Fruit fly (Drosophila melanogaster) whole organism, embryonic: Measurements from ENCODE around the gene Rpt4.

Experiments used
- CG10366 ChIP-seq: fragments of 200-800 bp; sonication (Bioruptor generic); IDR thresholded peaks from 2 replicates; pipeline ENCODE4 v1.3.6; 2022; ENCODE audit warnings: missing biosample characterization, missing genetic modification characterization
- CG11560 ChIP-seq: fragments of 200-800 bp; sonication (Bioruptor generic); IDR thresholded peaks from 3 replicates; pipeline ENCODE4 v1.3.6; 2022; ENCODE audit warnings: missing biosample characterization, missing genetic modification characterization
- CG13287 ChIP-seq: fragments of 200-800 bp; sonication (Bioruptor generic); IDR thresholded peaks from 2 replicates; pipeline ENCODE4 v1.3.6; 2022; ENCODE audit warnings: missing biosample characterization, missing genetic modification characterization; ENCODE audit not compliant: partially characterized antibody
- CG13775 ChIP-seq: fragments of 200-800 bp; sonication (Bioruptor generic); optimal IDR thresholded peaks from 3 replicates; lab custom pipeline; 2017; ENCODE audit warnings: missing biosample characterization, mild to moderate bottlenecking, missing genetic modification characterization
- CG14860 ChIP-seq: fragments of 200-800 bp; sonication (Bioruptor generic); IDR thresholded peaks from 3 replicates; pipeline ENCODE4 v1.3.6; 2022; ENCODE audit warnings: missing biosample characterization, missing genetic modification characterization; ENCODE audit not compliant: partially characterized antibody
- CG15696 ChIP-seq: fragments of 200-800 bp; sonication (Bioruptor generic); optimal IDR thresholded peaks from 2 replicates; lab custom pipeline; 2019; ENCODE audit warnings: missing biosample characterization, mild to moderate bottlenecking, missing genetic modification characterization, moderate library complexity
- CG1603 ChIP-seq: fragments of 200-800 bp; sonication (Bioruptor generic); optimal IDR thresholded peaks from 2 replicates; lab custom pipeline; 2019; ENCODE audit warnings: missing biosample characterization, mild to moderate bottlenecking, missing genetic modification characterization, moderate library complexity
- CG17385 ChIP-seq: fragments of 200-800 bp; sonication (Bioruptor generic); optimal IDR thresholded peaks from 3 replicates; lab custom pipeline; 2018; ENCODE audit warnings: missing biosample characterization, mild to moderate bottlenecking, missing genetic modification characterization
- CG18476 ChIP-seq: fragments of 200-800 bp; sonication (Bioruptor generic); optimal IDR thresholded peaks from 2 replicates; lab custom pipeline; 2016; ENCODE audit warnings: missing biosample characterization, mild to moderate bottlenecking, missing genetic modification characterization
- CG2129 ChIP-seq: fragments of 200-800 bp; sonication (Bioruptor generic); IDR thresholded peaks from 2 replicates; pipeline ENCODE4 v1.3.6; 2022; ENCODE audit warnings: missing biosample characterization, missing genetic modification characterization; ENCODE audit not compliant: partially characterized antibody
- CG30431 ChIP-seq: fragments of 200-800 bp; sonication (Bioruptor generic); optimal IDR thresholded peaks from 2 replicates; lab custom pipeline; 2017; ENCODE audit warnings: missing biosample characterization, missing genetic modification characterization
- CG3065 ChIP-seq: fragments of 200-800 bp; sonication (Bioruptor generic); optimal IDR thresholded peaks from 2 replicates; lab custom pipeline; 2016; ENCODE audit warnings: missing biosample characterization, missing genetic modification characterization
- CG31224 ChIP-seq: fragments of 200-800 bp; sonication (Bioruptor generic); IDR thresholded peaks from 2 replicates; pipeline ENCODE4 v1.3.6; 2022; ENCODE audit warnings: missing biosample characterization, missing genetic modification characterization
- CG33213 ChIP-seq: fragments of 200-800 bp; sonication (Bioruptor generic); optimal IDR thresholded peaks from 3 replicates; lab custom pipeline; 2016; ENCODE audit warnings: missing biosample characterization, missing genetic modification characterization
- CG34422 ChIP-seq: fragments of 200-800 bp; sonication (Bioruptor generic); IDR thresholded peaks from 3 replicates; pipeline ENCODE4 v1.3.6; 2022; ENCODE audit warnings: missing biosample characterization, missing genetic modification characterization
- CG4854 ChIP-seq: fragments of 200-800 bp; sonication (Bioruptor generic); optimal IDR thresholded peaks from 2 replicates; lab custom pipeline; 2016; ENCODE audit warnings: missing biosample characterization, missing genetic modification characterization, inconsistent platforms
- CG7745 ChIP-seq: fragments of 200-800 bp; sonication (Bioruptor generic); optimal IDR thresholded peaks from 2 replicates; lab custom pipeline; 2018; ENCODE audit warnings: missing biosample characterization, mild to moderate bottlenecking, missing genetic modification characterization, moderate library complexity
- CG8089 ChIP-seq: fragments of 200-800 bp; sonication (Bioruptor generic); optimal IDR thresholded peaks from 3 replicates; lab custom pipeline; 2016; ENCODE audit warnings: missing biosample characterization, missing genetic modification characterization
- CG8924 ChIP-seq: fragments of 200-800 bp; optimal IDR thresholded peaks from 3 replicates; lab custom pipeline; 2019; ENCODE audit warnings: missing biosample characterization, mild to moderate bottlenecking, missing genetic modification characterization, moderate library complexity
- CTCF ChIP-seq: fragments of 200-800 bp; sonication (Bioruptor generic); optimal IDR thresholded peaks from 2 replicates; lab custom pipeline; 2017; ENCODE audit warnings: missing biosample characterization, mild to moderate bottlenecking, missing genetic modification characterization, moderate library complexity
- Camta ChIP-seq: fragments of 200-800 bp; sonication (Bioruptor generic); optimal IDR thresholded peaks from 2 replicates; lab custom pipeline; 2016; ENCODE audit warnings: missing biosample characterization, missing genetic modification characterization
- Dip2 ChIP-seq: fragments of 200-800 bp; sonication (Bioruptor generic); IDR thresholded peaks from 2 replicates; pipeline ENCODE4 v1.3.6; 2022; ENCODE audit warnings: missing biosample characterization, missing genetic modification characterization
- Eip74EF ChIP-seq, 2 experiments: fragments of 200-800 bp in 1 of 2; fragments of >200 bp in 1 of 2; sonication (Bioruptor generic) in 1 of 2; optimal IDR thresholded peaks; 2 replicates each; lab custom pipeline; 2017 to 2019; ENCODE audit warnings: missing biosample characterization in 2 of 2, missing genetic modification characterization in 2 of 2, mild to moderate bottlenecking in 1 of 2, moderate library complexity in 1 of 2
- Fer1 ChIP-seq: fragments of 200-800 bp; sonication (Bioruptor generic); optimal IDR thresholded peaks from 2 replicates; lab custom pipeline; 2017; ENCODE audit warnings: missing biosample characterization, mild to moderate bottlenecking, missing genetic modification characterization
- GATAe ChIP-seq: fragments of 200-800 bp; sonication (Bioruptor generic); conservative IDR thresholded peaks from 2 replicates; pipeline ENCODE4 v1.3.6; 2022; ENCODE audit warnings: missing biosample characterization, missing genetic modification characterization
- Gsc ChIP-seq: fragments of 200-800 bp; sonication (Bioruptor generic); IDR thresholded peaks from 2 replicates; pipeline ENCODE4 v1.3.6; 2022; ENCODE audit warnings: missing biosample characterization, missing genetic modification characterization
- Kr ChIP-seq: fragments of 200-800 bp; sonication (Bioruptor generic); optimal IDR thresholded peaks from 2 replicates; lab custom pipeline; 2017; ENCODE audit warnings: missing biosample characterization, mild to moderate bottlenecking, missing genetic modification characterization
- Mrtf ChIP-seq: fragments of 200-800 bp; sonication (Bioruptor generic); IDR thresholded peaks from 3 replicates; pipeline ENCODE4 v1.3.6; 2022; ENCODE audit warnings: missing biosample characterization, missing genetic modification characterization
- Opbp ChIP-seq: fragments of 200-800 bp; sonication (Bioruptor generic); IDR thresholded peaks from 3 replicates; pipeline ENCODE4 v1.3.6; 2022; ENCODE audit warnings: missing biosample characterization, missing genetic modification characterization; ENCODE audit not compliant: partially characterized antibody
- Ravus ChIP-seq: fragments of 200-800 bp; sonication (Bioruptor generic); IDR thresholded peaks from 2 replicates; pipeline ENCODE4 v1.3.6; 2022; ENCODE audit warnings: missing biosample characterization, missing genetic modification characterization
- Taf1 ChIP-seq: fragments of 200-800 bp; sonication (Bioruptor generic); IDR thresholded peaks from 2 replicates; pipeline ENCODE4 v1.3.6; 2022; ENCODE audit warnings: missing biosample characterization, missing genetic modification characterization
- ash1 ChIP-seq: fragments of 200-800 bp; sonication (Bioruptor generic); optimal IDR thresholded peaks from 2 replicates; lab custom pipeline; 2018; ENCODE audit warnings: missing biosample characterization, mild to moderate bottlenecking, missing genetic modification characterization
- br ChIP-seq: fragments of >200 bp; optimal IDR thresholded peaks from 2 replicates; lab custom pipeline; 2017
- caup ChIP-seq: fragments of 200-800 bp; sonication (Bioruptor generic); optimal IDR thresholded peaks from 3 replicates; lab custom pipeline; 2017; ENCODE audit warnings: missing biosample characterization, mild to moderate bottlenecking, missing genetic modification characterization, moderate library complexity; ENCODE audit not compliant: severe bottlenecking
- dysf ChIP-seq: fragments of 200-800 bp; sonication (Bioruptor generic); IDR thresholded peaks from 3 replicates; pipeline ENCODE4 v1.3.6; 2022; ENCODE audit warnings: missing biosample characterization, missing genetic modification characterization
- fu2 ChIP-seq: fragments of 200-800 bp; sonication (Bioruptor generic); optimal IDR thresholded peaks from 2 replicates; lab custom pipeline; 2016; ENCODE audit warnings: missing biosample characterization, missing genetic modification characterization
- inv ChIP-seq: fragments of 200-800 bp; sonication (Bioruptor generic); IDR thresholded peaks from 2 replicates; pipeline ENCODE4 v1.3.6; 2022; ENCODE audit warnings: missing biosample characterization, missing genetic modification characterization; ENCODE audit not compliant: partially characterized antibody
- kni ChIP-seq: fragments of 200-800 bp; sonication (Bioruptor generic); optimal IDR thresholded peaks from 3 replicates; lab custom pipeline; 2017; ENCODE audit warnings: mild to moderate bottlenecking, missing biosample characterization, missing genetic modification reagents, missing genetic modification characterization
- maf-S ChIP-seq: fragments of 200-800 bp; sonication (Bioruptor generic); optimal IDR thresholded peaks from 2 replicates; lab custom pipeline; 2016; ENCODE audit warnings: missing biosample characterization, missing genetic modification characterization
- mld ChIP-seq: fragments of 200-800 bp; sonication (Bioruptor generic); IDR thresholded peaks from 3 replicates; pipeline ENCODE4 v1.3.6; 2022; ENCODE audit warnings: missing biosample characterization, missing genetic modification characterization; ENCODE audit not compliant: partially characterized antibody
- nom ChIP-seq: fragments of 200-800 bp; sonication (Bioruptor generic); optimal IDR thresholded peaks from 2 replicates; lab custom pipeline; 2017; ENCODE audit warnings: missing biosample characterization, missing genetic modification characterization, mild to moderate bottlenecking, moderate library complexity, missing genetic modification reagents
- repo ChIP-seq: fragments of 200-800 bp; sonication (Bioruptor generic); optimal IDR thresholded peaks from 2 replicates; lab custom pipeline; 2016; ENCODE audit warnings: missing biosample characterization, missing genetic modification characterization
- ro ChIP-seq: fragments of 200-800 bp; sonication (Bioruptor generic); IDR thresholded peaks from 2 replicates; pipeline ENCODE4 v1.3.6; 2022; ENCODE audit warnings: missing biosample characterization, missing genetic modification characterization
- row ChIP-seq: fragments of 200-800 bp; sonication (Bioruptor generic); IDR thresholded peaks from 3 replicates; pipeline ENCODE4 v1.3.6; 2022; ENCODE audit warnings: missing biosample characterization, missing genetic modification characterization
- sens ChIP-seq: fragments of 200-800 bp; sonication (Bioruptor generic); peaks from one replicate; lab custom pipeline; 2016; ENCODE audit warnings: missing biosample characterization, missing genetic modification characterization
- seq ChIP-seq: fragments of 200-800 bp; sonication (Bioruptor generic); IDR thresholded peaks from 2 replicates; pipeline ENCODE4 v1.3.6; 2022; ENCODE audit warnings: missing biosample characterization, missing genetic modification characterization
- sr ChIP-seq: fragments of 200-800 bp; sonication (Bioruptor generic); IDR thresholded peaks from 3 replicates; pipeline ENCODE4 v1.3.6; 2022; ENCODE audit warnings: missing biosample characterization, missing genetic modification characterization
- twi ChIP-seq: fragments of 200-800 bp; optimal IDR thresholded peaks from 2 replicates; lab custom pipeline; 2019; ENCODE audit warnings: missing biosample characterization, mild to moderate bottlenecking, missing genetic modification characterization, moderate library complexity
- vnd ChIP-seq: fragments of 200-800 bp; sonication (Bioruptor generic); IDR thresholded peaks from 3 replicates; pipeline ENCODE4 v1.3.6; 2022; ENCODE audit warnings: missing biosample characterization, missing genetic modification characterization; ENCODE audit not compliant: partially characterized antibody
- zen ChIP-seq: fragments of 200-800 bp; sonication (Bioruptor generic); optimal IDR thresholded peaks from 3 replicates; lab custom pipeline; 2018; ENCODE audit warnings: missing biosample characterization, mild to moderate bottlenecking, missing genetic modification characterization, moderate library complexity
- zen2 ChIP-seq: fragments of 200-800 bp; sonication (Bioruptor generic); IDR thresholded peaks from 3 replicates; pipeline ENCODE4 v1.3.6; 2022; ENCODE audit warnings: missing biosample characterization, missing genetic modification characterization; ENCODE audit not compliant: partially characterized antibody

Gene Rpt4

dm6 chrX:6339970-6340548 lies 49.0 kb upstream of the Rpt4 start (continued):
- TF ChIP-seq Gsc (GFP tag; lab: Robert Waterston, UW) (0 out of 2 replicates have a peak, but pooled peaks have one; percentile 18), fu2 (GFP tag; lab: Kevin White, UChicago) (no peak), CG15696 (tag; lab: Kevin White, UChicago) (no peak), CG4854 (peak; percentile 18), maf-S (GFP tag; lab: Kevin White, UChicago) (peak; percentile 17), Dip2 (GFP tag; lab: Robert Waterston, UW) (no peak), ash1 (GFP tag; lab: Kevin White, UChicago) (no peak), Kr (GFP tag; lab: Kevin White, UChicago) (no peak), CG33213 (GFP tag; lab: Kevin White, UChicago) (peak; percentile 21), zen (tag; lab: Kevin White, UChicago) (no peak), CG13775 (GFP tag; lab: Kevin White, UChicago) (no peak), nom (GFP tag; lab: Kevin White, UChicago) (no peak), Taf1 (GFP tag; lab: Robert Waterston, UW) (no peak), inv (GFP tag; lab: Robert Waterston, UW) (no peak), kni (GFP tag; lab: Kevin White, UChicago) (no peak), CG11560 (tag; lab: Robert Waterston, UW) (no peak), Eip74EF (GFP tag; optimal IDR thresholded peaks at IDR 0.05; lab: Kevin White, UChicago) (peak in 1 of 2 experiments; percentile 39), vnd (GFP tag; lab: Robert Waterston, UW) (no peak), seq (0 out of 2 replicates have a peak, but pooled peaks have one; percentile 28), CG13287 (no peak), zen2 (GFP tag; lab: Robert Waterston, UW) (no peak), CG30431 (GFP tag; lab: Kevin White, UChicago) (no peak), CG8924 (tag; lab: Kevin White, UChicago) (peak; percentile 46), CG8089 (GFP tag; lab: Kevin White, UChicago) (no peak), CG14860 (GFP tag; lab: Robert Waterston, UW) (no peak), sr (GFP tag; lab: Robert Waterston, UW) (no peak), dysf (GFP tag; lab: Robert Waterston, UW) (peak; percentile 67), Camta (GFP tag; lab: Kevin White, UChicago) (peak; percentile 37), CG31224 (GFP tag; lab: Robert Waterston, UW) (no peak; the same call in 1 of the 2 replicates), CTCF (GFP tag; lab: Kevin White, UChicago) (no peak), Fer1 (GFP tag; lab: Kevin White, UChicago) (peak; percentile 29), CG7745 (tag; lab: Kevin White, UChicago) (no peak), br (lab: Kevin White, UChicago) (no peak), GATAe (GFP tag; lab: Robert Waterston, UW) (no peak), CG1603 (tag; lab: Kevin White, UChicago) (peak; percentile 68), twi (tag; lab: Kevin White, UChicago) (no peak), CG2129 (GFP tag; lab: Robert Waterston, UW) (no peak), ro (GFP tag; lab: Robert Waterston, UW) (no peak), CG34422 (GFP tag; lab: Robert Waterston, UW) (peak; percentile 64; the same call in 2 of the 3 replicates), row (GFP tag; lab: Robert Waterston, UW) (peak; percentile 61), Opbp (no peak), CG18476 (GFP tag; lab: Kevin White, UChicago) (peak; percentile 29), sens (GFP tag; lab: Kevin White, UChicago) (peak; percentile 85), caup (GFP tag; lab: Kevin White, UChicago) (peak; percentile 61), Ravus (GFP tag; lab: Robert Waterston, UW) (no peak; the same call in 1 of the 2 replicates), CG10366 (peak; percentile 55), mld (GFP tag; lab: Robert Waterston, UW) (no peak), CG17385 (GFP tag; lab: Kevin White, UChicago) (peak; percentile 36), Mrtf (GFP tag; lab: Robert Waterston, UW) (0 out of 3 replicates have a peak, but pooled peaks have one; percentile 6), repo (no peak), CG3065 (GFP tag; lab: Kevin White, UChicago) (no peak)
